Fruit fly (Drosophila melanogaster) whole organism, pupa: ENCODE measurements around the gene kek4.
A peak's percentile ranks its signal among the peaks of the same experiment; 100 is the strongest.

ENCODE experiments used
- CG15710 ChIP-seq: fragments of 200-800 bp; sonication (Bioruptor generic); optimal IDR thresholded peaks from 2 replicates; lab custom pipeline; 2018; ENCODE audit warnings: missing biosample characterization, mild to moderate bottlenecking, missing genetic modification characterization, moderate library complexity
- Pif1A ChIP-seq: fragments of 200-800 bp; sonication (Bioruptor generic); optimal IDR thresholded peaks from 3 replicates; lab custom pipeline; 2016; ENCODE audit warnings: missing biosample characterization, missing genetic modification characterization

dm6 chr2L:13191894-13192293 lies 23.3 kb downstream of the kek4 start, which contains the start of the genes CG16974 and Edem2:
- TF ChIP-seq Pif1A (GFP tag; lab: Kevin White, UChicago) = no peak
- TF ChIP-seq CG15710 (tag; lab: Kevin White, UChicago) = peak; percentile 56
